Fruit fly (Drosophila melanogaster): ENCODE data around the gene Sgs8.

The Sgs8 gene

dm6 chr3L:11543681-11544299 lies 34.6 kb upstream of the Sgs8 start:
- TF ChIP-seq Ptx1 (GFP tag; IDR thresholded peaks at IDR 0.05) (0 out of 2 replicates have a peak, but pooled peaks have one; percentile 7), CG32532 (GFP tag; IDR thresholded peaks at IDR 0.05) (0 out of 2 replicates have a peak, but pooled peaks have one; percentile 34), HLH3B (GFP tag; IDR thresholded peaks at IDR 0.05) (0 out of 2 replicates have a peak, but pooled peaks have one; percentile 15), CG11247 (GFP tag; IDR thresholded peaks at IDR 0.05) (0 out of 2 replicates have a peak, but pooled peaks have one; percentile 30), hkb (optimal IDR thresholded peaks at IDR 0.05) (no peak), hkb (GFP tag; IDR thresholded peaks at IDR 0.05) (0 out of 2 replicates have a peak, but pooled peaks have one; percentile 20), vvl (GFP tag; IDR thresholded peaks at IDR 0.05) (no peak), tio (GFP tag; optimal IDR thresholded peaks at IDR 0.05) (peak; percentile 4), lmd (GFP tag; IDR thresholded peaks at IDR 0.05) (0 out of 2 replicates have a peak, but pooled peaks have one; percentile 16), CG3726 (GFP tag; IDR thresholded peaks at IDR 0.05) (no peak), sc (optimal IDR thresholded peaks at IDR 0.05) (no peak), sc (GFP tag; optimal IDR thresholded peaks at IDR 0.05) (no peak), nom (GFP tag; optimal IDR thresholded peaks at IDR 0.05) (peak; percentile 30)

dm6 chr3L:11542948-11543347 lies 33.8 kb upstream of the Sgs8 start:
- TF ChIP-seq grau (tag; optimal IDR thresholded peaks at IDR 0.05) (peak; percentile 55), CG12769 (tag; optimal IDR thresholded peaks at IDR 0.05) (peak; percentile 45), Neu2 (GFP tag; optimal IDR thresholded peaks at IDR 0.05; ENCODE audit: borderline replicate concordance) (no peak), Xrp1 (GFP tag; IDR thresholded peaks at IDR 0.05) (no peak), dysf (GFP tag; IDR thresholded peaks at IDR 0.05) (peak; percentile 37; the same call in 1 of the 3 replicates), rib (GFP tag; IDR thresholded peaks at IDR 0.05) (no peak), chinmo (GFP tag; IDR thresholded peaks at IDR 0.05; ENCODE audit: partially characterized antibody) (0 out of 4 replicates have a peak, but pooled peaks have one; percentile 40), cato (GFP tag; optimal IDR thresholded peaks at IDR 0.05; ENCODE audit: borderline replicate concordance) (no peak), CG34422 (GFP tag; IDR thresholded peaks at IDR 0.05) (no peak), scrt (GFP tag; optimal IDR thresholded peaks at IDR 0.05) (no peak), sens (GFP tag) (peak; percentile 77), insv (GFP tag; optimal IDR thresholded peaks at IDR 0.05) (no peak), Sry-δ (GFP tag; optimal IDR thresholded peaks at IDR 0.05) (no peak), Sry-β (GFP tag; optimal IDR thresholded peaks at IDR 0.05) (no peak), slbo (GFP tag; IDR thresholded peaks at IDR 0.05) (peak; percentile 23; the same call in 1 of the 2 replicates), CG42726 (GFP tag; IDR thresholded peaks at IDR 0.05; ENCODE audit: partially characterized antibody) (no peak), Med (GFP tag) (peak; percentile 78), Rfx (GFP tag; IDR thresholded peaks at IDR 0.05) (0 out of 2 replicates have a peak, but pooled peaks have one; percentile 33), sd (tag; optimal IDR thresholded peaks at IDR 0.05) (peak; percentile 10), CG3838 (GFP tag; optimal IDR thresholded peaks at IDR 0.05) (no peak), CG18599 (GFP tag; optimal IDR thresholded peaks at IDR 0.05) (no peak), crc (GFP tag; optimal IDR thresholded peaks at IDR 0.05) (no peak), CG2120 (GFP tag; optimal IDR thresholded peaks at IDR 0.05) (peak; percentile 26), CG2678 (tag; optimal IDR thresholded peaks at IDR 0.05) (peak; percentile 16), CG13123 (GFP tag; optimal IDR thresholded peaks at IDR 0.05) (no peak), pros (GFP tag; optimal IDR thresholded peaks at IDR 0.05) (no peak), Meics (GFP tag; optimal IDR thresholded peaks at IDR 0.05) (peak; percentile 3)
